Worm (Caenorhabditis elegans) whole organism, L4/young adult: Measurements from ENCODE around the gene T02H6.7.

ENCODE experiments used
- W03F9.2 ChIP-seq: fragments of 150-350 bp; optimal IDR thresholded peaks from 2 replicates; lab custom pipeline; 2014; ENCODE audit warnings: missing biosample characterization, missing genetic modification characterization
- dao-5 ChIP-seq: sonication (generic microtip); optimal IDR thresholded peaks from 2 replicates; lab custom pipeline; 2016; ENCODE audit warnings: missing genotype, missing genetic modification characterization, moderate library complexity, missing compliant biosample characterization
- him-1 ChIP-seq: sonication (generic microtip); optimal IDR thresholded peaks from 2 replicates; lab custom pipeline; 2016; ENCODE audit warnings: missing genotype, missing genetic modification reagents, missing genetic modification characterization, missing compliant biosample characterization

The T02H6.7 gene

DNA sequence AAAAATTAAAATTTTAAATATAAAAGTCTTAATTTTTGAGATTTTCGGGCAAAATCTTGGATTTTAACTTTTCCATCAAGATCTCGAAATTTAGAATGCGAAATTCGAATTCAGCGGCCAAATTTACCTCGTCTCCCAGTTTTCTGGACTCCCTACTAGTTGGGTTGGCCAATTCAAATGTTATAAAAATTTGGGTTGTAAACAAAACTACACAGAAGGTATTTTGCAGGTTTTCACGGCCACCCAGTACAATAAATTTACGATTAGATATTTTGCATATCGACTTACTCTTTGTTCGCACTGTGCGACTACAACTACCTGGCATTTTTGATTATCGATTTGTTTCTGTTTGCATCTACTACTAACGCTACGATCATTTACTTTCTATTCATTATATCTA lies 2.4 kb downstream of the T02H6.7 start, which contains the start of gene T02H6.5:
Gene T02H6.5 (plus strand): TSS at position 301 of the 400 bp plus-strand sequence.
- no peak for TF ChIP-seq dao-5 (tag; lab: Kevin White, UChicago)
- TF ChIP-seq him-1 = no peak
- no peak for TF ChIP-seq W03F9.2 (tag; lab: Kevin White, UChicago)

- no peak for TF ChIP-seq dao-5 (tag; lab: Kevin White, UChicago)
Observed at ce11 chrII:689749-690148, 7.3 kb downstream of the T02H6.7 start, which contains the start of gene T02H6.4. Gene T02H6.4, plus strand, starts transcription at chrII:690049.

DNA sequence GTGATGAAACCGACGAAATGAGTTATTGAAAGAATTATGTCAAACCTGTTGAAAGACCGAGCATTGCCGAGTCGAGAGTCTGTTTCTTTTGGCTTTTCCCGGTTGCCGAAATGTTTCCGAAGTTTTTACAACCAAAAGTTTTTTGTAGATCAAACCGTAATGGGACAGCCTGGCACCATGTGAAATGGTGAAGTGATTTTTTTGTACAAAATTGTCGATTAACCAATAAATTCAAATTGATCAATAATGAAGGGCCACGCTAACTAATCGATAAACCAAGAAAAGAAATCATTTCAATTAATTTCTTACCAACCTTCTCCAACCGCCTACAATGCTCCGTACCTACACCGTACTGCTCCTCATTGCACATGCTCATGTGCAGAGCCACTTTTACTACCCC lies 9.1 kb downstream of the T02H6.7 start, which contains the start of gene T02H6.3:
Gene T02H6.3 (plus strand): TSS at position 301 of the 400 bp plus-strand sequence.
- TF ChIP-seq him-1 = no peak
- TF ChIP-seq dao-5 (tag; lab: Kevin White, UChicago) = no peak
- TF ChIP-seq W03F9.2 (tag; lab: Kevin White, UChicago) = no peak

- TF ChIP-seq dao-5 (tag; lab: Kevin White, UChicago) (no peak), him-1 (no peak), W03F9.2 (tag; lab: Kevin White, UChicago) (no peak)
Observed at ce11 chrII:701025-701370, 18.6 kb downstream of the T02H6.7 start, which contains the start of gene T02H6.11. Gene T02H6.11, minus strand, starts transcription at chrII:701125.

DNA sequence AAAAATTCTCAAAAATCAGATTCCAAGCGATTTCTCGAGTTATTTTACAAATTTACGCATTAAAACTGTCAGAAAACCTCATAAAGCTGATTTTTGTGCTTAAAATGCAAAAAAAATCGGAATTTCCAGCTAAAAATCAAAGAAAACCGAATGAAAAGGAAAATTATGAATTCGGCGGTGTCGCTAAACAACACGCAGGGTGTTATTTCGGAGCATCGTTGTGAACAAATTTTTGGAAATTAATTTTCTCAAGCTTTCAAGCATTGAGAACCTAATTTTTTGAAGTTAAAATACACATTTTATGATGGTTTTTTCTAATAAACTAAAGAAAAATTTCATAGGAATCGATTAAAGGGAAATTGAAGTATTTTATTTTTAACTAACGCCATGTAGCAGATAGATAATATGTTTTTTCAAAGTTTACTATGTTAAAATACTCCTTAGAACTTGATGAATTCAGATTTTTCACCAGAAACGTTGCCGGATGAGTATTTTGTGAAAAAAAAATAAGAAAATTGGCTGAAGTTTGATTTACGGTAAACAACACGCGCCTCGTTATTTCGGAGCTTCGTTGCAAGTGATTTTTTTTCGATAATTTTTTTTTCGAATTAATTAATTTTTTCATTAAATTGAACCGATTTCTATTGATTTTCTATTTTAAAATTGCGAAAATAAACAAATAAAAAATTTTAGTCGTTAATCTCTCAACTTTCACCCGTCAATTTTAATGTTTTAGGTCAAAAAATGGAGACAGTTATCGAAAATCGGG lies 19.1 kb downstream of the T02H6.7 start, which contains the start of gene thoc-1:
Gene thoc-1 (plus strand): TSS at position 737 of the 769 bp plus-strand sequence.
- TF ChIP-seq W03F9.2 (tag; lab: Kevin White, UChicago) (no peak), dao-5 (tag; lab: Kevin White, UChicago) (no peak), him-1 (no peak)

DNA sequence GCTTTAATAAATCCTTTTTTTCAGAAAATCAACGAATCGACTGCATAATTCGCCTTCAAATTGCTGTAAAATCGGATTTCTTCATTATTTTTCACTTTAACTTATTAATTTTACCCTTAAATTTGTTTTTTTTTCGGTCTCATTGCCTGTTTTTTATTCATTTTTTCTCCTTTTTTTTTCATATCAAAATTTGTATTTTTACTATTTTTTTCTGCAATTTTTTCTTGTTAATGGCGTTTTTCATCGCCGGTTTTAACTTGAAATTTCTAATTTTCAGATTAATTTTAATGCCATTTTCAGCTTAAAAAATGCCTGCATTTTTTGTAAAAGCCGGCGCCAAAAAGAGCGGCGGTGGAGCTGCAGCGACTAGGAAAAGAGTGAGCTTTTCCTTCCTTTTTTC lies 26.7 kb downstream of the T02H6.7 start, which contains the start of gene T02H6.1:
Gene T02H6.1 (plus strand): TSS at position 301 of the 400 bp plus-strand sequence.
- TF ChIP-seq dao-5 (tag; lab: Kevin White, UChicago) (no peak), him-1 (no peak), W03F9.2 (tag; lab: Kevin White, UChicago) (no peak)

DNA sequence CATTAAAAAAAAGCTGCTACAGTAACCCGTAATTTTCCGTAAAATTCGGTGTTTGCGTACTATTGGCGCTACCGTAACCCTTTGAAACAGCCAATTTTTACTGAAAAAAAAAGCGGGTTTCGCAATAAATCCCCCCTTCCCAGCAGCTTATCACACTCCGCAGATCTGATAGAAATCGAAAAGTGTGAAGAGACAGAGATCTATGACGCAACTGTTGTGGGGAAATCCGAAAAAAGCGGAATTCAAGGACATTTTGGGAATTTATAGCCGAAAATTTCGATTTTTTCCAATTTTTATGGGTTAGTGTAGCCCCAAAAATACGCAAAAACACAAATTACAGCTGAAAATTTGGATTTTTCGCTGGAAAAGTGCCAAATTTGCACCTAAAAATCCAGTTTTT lies 39.5 kb downstream of the T02H6.7 start:
- no peak for TF ChIP-seq dao-5 (tag; lab: Kevin White, UChicago)
- TF ChIP-seq W03F9.2 (tag; lab: Kevin White, UChicago) = no peak
- no peak for TF ChIP-seq him-1

ce11 chrII:723488-723887 lies 41.1 kb downstream of the T02H6.7 start, which contains the start of gene rfip-2:
Gene rfip-2, plus strand, starts transcription at chrII:723788.
- TF ChIP-seq W03F9.2 (tag; lab: Kevin White, UChicago) (no peak), dao-5 (tag; lab: Kevin White, UChicago) (no peak), him-1 (no peak)

ce11 chrII:724004-724403 lies 41.6 kb downstream of the T02H6.7 start:
- TF ChIP-seq W03F9.2 (tag; lab: Kevin White, UChicago) (no peak), him-1 (no peak), dao-5 (tag; lab: Kevin White, UChicago) (no peak)

- TF ChIP-seq dao-5 (tag; lab: Kevin White, UChicago) (no peak), W03F9.2 (tag; lab: Kevin White, UChicago) (no peak), him-1 (no peak)
Observed at ce11 chrII:729931-730330, 47.5 kb downstream of the T02H6.7 start.

- TF ChIP-seq W03F9.2 (tag; lab: Kevin White, UChicago) = no peak
- no peak for TF ChIP-seq him-1
- no peak for TF ChIP-seq dao-5 (tag; lab: Kevin White, UChicago)
Observed at ce11 chrII:732393-732792, 50.0 kb downstream of the T02H6.7 start.
